Fruit fly (Drosophila melanogaster) whole organism, embryonic: ENCODE measurements around the gene kz.

ENCODE experiments used
- ATbp ChIP-seq: fragments of 200-800 bp; sonication (Bioruptor generic); optimal IDR thresholded peaks from 2 replicates; lab custom pipeline; 2017; ENCODE audit warnings: missing biosample characterization, mild to moderate bottlenecking, missing genetic modification characterization, missing genetic modification reagents
- Abd-B ChIP-seq: fragments of 200-800 bp; sonication (Bioruptor generic); optimal IDR thresholded peaks from 2 replicates; lab custom pipeline; 2018; ENCODE audit warnings: missing biosample characterization, mild to moderate bottlenecking, missing genetic modification characterization, moderate library complexity
- Bdp1 ChIP-seq: fragments of 200-800 bp; sonication (Bioruptor generic); optimal IDR thresholded peaks from 3 replicates; lab custom pipeline; 2016; ENCODE audit warnings: missing biosample characterization, missing genetic modification characterization
- CG10147 ChIP-seq: fragments of 200-800 bp; sonication (Bioruptor generic); optimal IDR thresholded peaks from 2 replicates; lab custom pipeline; 2019; ENCODE audit warnings: missing biosample characterization, mild to moderate bottlenecking, missing genetic modification characterization, moderate library complexity
- CG10654 ChIP-seq: fragments of 200-800 bp; sonication (Bioruptor generic); optimal IDR thresholded peaks from 2 replicates; lab custom pipeline; 2016; ENCODE audit warnings: missing biosample characterization, missing genetic modification characterization
- CG10979 ChIP-seq: fragments of 200-800 bp; sonication (Bioruptor generic); optimal IDR thresholded peaks from 2 replicates; lab custom pipeline; 2018; ENCODE audit warnings: missing biosample characterization, mild to moderate bottlenecking, missing genetic modification characterization, moderate library complexity
- CG11504 ChIP-seq: fragments of 200-800 bp; sonication (Bioruptor generic); optimal IDR thresholded peaks from 3 replicates; lab custom pipeline; 2019; ENCODE audit warnings: missing biosample characterization, mild to moderate bottlenecking, missing genetic modification characterization, moderate library complexity
- CG13123 ChIP-seq: fragments of 200-800 bp; sonication (Bioruptor generic); optimal IDR thresholded peaks from 2 replicates; lab custom pipeline; 2016; ENCODE audit warnings: missing biosample characterization, missing genetic modification characterization
- CG13296 ChIP-seq: fragments of 200-800 bp; sonication (Bioruptor generic); optimal IDR thresholded peaks from 3 replicates; lab custom pipeline; 2018; ENCODE audit warnings: missing biosample characterization, mild to moderate bottlenecking, missing genetic modification characterization
- CG15479 ChIP-seq: fragments of 200-800 bp; sonication (Bioruptor generic); optimal IDR thresholded peaks from 3 replicates; lab custom pipeline; 2019; ENCODE audit warnings: missing biosample characterization, mild to moderate bottlenecking, missing genetic modification characterization, moderate library complexity
- CG17328 ChIP-seq: fragments of 200-800 bp; sonication (Bioruptor generic); IDR thresholded peaks from 2 replicates; pipeline ENCODE4 v1.3.6; 2022; ENCODE audit warnings: missing biosample characterization, missing genetic modification characterization
- CG17802 ChIP-seq: fragments of 200-800 bp; sonication (Bioruptor generic); optimal IDR thresholded peaks from 2 replicates; lab custom pipeline; 2018; ENCODE audit warnings: missing biosample characterization, mild to moderate bottlenecking, missing genetic modification characterization, moderate library complexity
- CG18262 ChIP-seq: fragments of 200-800 bp; optimal IDR thresholded peaks from 3 replicates; lab custom pipeline; 2019; ENCODE audit warnings: missing biosample characterization, mild to moderate bottlenecking, missing genetic modification characterization, moderate library complexity
- CG2129 ChIP-seq: fragments of 200-800 bp; sonication (Bioruptor generic); IDR thresholded peaks from 2 replicates; pipeline ENCODE4 v1.3.6; 2022; ENCODE audit warnings: missing biosample characterization, missing genetic modification characterization; ENCODE audit not compliant: partially characterized antibody
- CG2712 ChIP-seq: fragments of 200-800 bp; optimal IDR thresholded peaks from 3 replicates; lab custom pipeline; 2019; ENCODE audit warnings: missing biosample characterization, mild to moderate bottlenecking, missing genetic modification characterization, moderate library complexity
- CG3163 ChIP-seq: fragments of 200-800 bp; sonication (Bioruptor generic); optimal IDR thresholded peaks from 3 replicates; lab custom pipeline; 2016; ENCODE audit warnings: missing biosample characterization, missing genetic modification characterization
- CG32767 ChIP-seq: fragments of 200-800 bp; sonication (Bioruptor generic); IDR thresholded peaks from 2 replicates; pipeline ENCODE4 v1.3.6; 2022; ENCODE audit warnings: missing biosample characterization, missing genetic modification characterization
- CG33213 ChIP-seq: fragments of 200-800 bp; sonication (Bioruptor generic); optimal IDR thresholded peaks from 3 replicates; lab custom pipeline; 2016; ENCODE audit warnings: missing biosample characterization, missing genetic modification characterization
- CG3838 ChIP-seq: fragments of 200-800 bp; sonication (Bioruptor generic); optimal IDR thresholded peaks from 3 replicates; lab custom pipeline; 2016; ENCODE audit warnings: missing biosample characterization, missing genetic modification characterization
- CG6683 ChIP-seq: fragments of 200-800 bp; sonication (Bioruptor generic); optimal IDR thresholded peaks from 2 replicates; lab custom pipeline; 2017; ENCODE audit warnings: missing biosample characterization, mild to moderate bottlenecking, missing genetic modification characterization, missing genetic modification reagents
- CG7271 ChIP-seq: fragments of 200-800 bp; sonication (Bioruptor generic); optimal IDR thresholded peaks from 2 replicates; lab custom pipeline; 2018; ENCODE audit warnings: missing biosample characterization, mild to moderate bottlenecking, missing genetic modification characterization, moderate library complexity
- CG7357 ChIP-seq: fragments of 200-800 bp; sonication (Bioruptor generic); IDR thresholded peaks from 3 replicates; pipeline ENCODE4 v1.3.6; 2022; ENCODE audit warnings: missing biosample characterization, missing genetic modification characterization
- CG8765 ChIP-seq: fragments of 200-800 bp; sonication (Bioruptor generic); IDR thresholded peaks from 2 replicates; pipeline ENCODE4 v1.3.6; 2022; ENCODE audit warnings: missing biosample characterization, missing genetic modification characterization
- CG8944 ChIP-seq: fragments of 200-800 bp; sonication (Bioruptor generic); optimal IDR thresholded peaks from 3 replicates; lab custom pipeline; 2016; ENCODE audit warnings: missing biosample characterization, missing genetic modification characterization
- Camta ChIP-seq: fragments of 200-800 bp; sonication (Bioruptor generic); optimal IDR thresholded peaks from 2 replicates; lab custom pipeline; 2016; ENCODE audit warnings: missing biosample characterization, missing genetic modification characterization
- Elba2 ChIP-seq: fragments of 200-800 bp; sonication (Bioruptor generic); optimal IDR thresholded peaks from 3 replicates; lab custom pipeline; 2016; ENCODE audit warnings: missing biosample characterization, missing genetic modification characterization
- Hmr ChIP-seq: fragments of 200-800 bp; sonication (Bioruptor generic); optimal IDR thresholded peaks from 3 replicates; lab custom pipeline; 2017; ENCODE audit warnings: mild to moderate bottlenecking, missing biosample characterization, missing genetic modification reagents, missing genetic modification characterization
- Hr51 ChIP-seq, 2 experiments: fragments of 200-800 bp; sonication (Bioruptor generic); optimal IDR thresholded peaks; 2 replicates in 1 of 2; 3 replicates in 1 of 2; lab custom pipeline; 2016 to 2018; ENCODE audit warnings: missing biosample characterization in 2 of 2, missing genetic modification characterization in 2 of 2, mild to moderate bottlenecking in 1 of 2, moderate library complexity in 1 of 2
- Med ChIP-seq: fragments of 200-800 bp; sonication (Bioruptor generic); peaks from one replicate; lab custom pipeline; 2016; ENCODE audit warnings: missing biosample characterization, missing genetic modification characterization, mild to moderate bottlenecking, inconsistent platforms, moderate library complexity
- NFAT ChIP-seq: fragments of 200-800 bp; sonication (Bioruptor generic); IDR thresholded peaks from 2 replicates; pipeline ENCODE4 v1.3.6; 2022; ENCODE audit warnings: missing biosample characterization, missing genetic modification characterization
- Oli ChIP-seq: fragments of 200-800 bp; sonication (Bioruptor generic); optimal IDR thresholded peaks from 2 replicates; lab custom pipeline; 2018; ENCODE audit warnings: missing biosample characterization, mild to moderate bottlenecking, missing genetic modification characterization, moderate library complexity
- PHDP ChIP-seq: fragments of 200-800 bp; sonication (Bioruptor generic); optimal IDR thresholded peaks from 3 replicates; lab custom pipeline; 2018; ENCODE audit warnings: missing biosample characterization, mild to moderate bottlenecking, missing genetic modification characterization, moderate library complexity
- Spps ChIP-seq: fragments of 200-800 bp; sonication (Bioruptor generic); optimal IDR thresholded peaks from 2 replicates; lab custom pipeline; 2018; ENCODE audit warnings: missing biosample characterization, mild to moderate bottlenecking, missing genetic modification characterization
- TFAM ChIP-seq: fragments of 200-800 bp; sonication (Bioruptor generic); optimal IDR thresholded peaks from 2 replicates; lab custom pipeline; 2017; ENCODE audit warnings: missing biosample characterization, missing genetic modification characterization, inconsistent platforms
- ab ChIP-seq: fragments of 200-800 bp; sonication (Bioruptor generic); optimal IDR thresholded peaks from 2 replicates; lab custom pipeline; 2016; ENCODE audit warnings: missing biosample characterization, missing genetic modification characterization
- al ChIP-seq: fragments of 200-800 bp; sonication (Bioruptor generic); IDR thresholded peaks from 2 replicates; pipeline ENCODE4 v1.3.6; 2022; ENCODE audit warnings: missing biosample characterization, missing genetic modification characterization
- br ChIP-seq: fragments of >200 bp; optimal IDR thresholded peaks from 2 replicates; lab custom pipeline; 2017
- caup ChIP-seq: fragments of 200-800 bp; sonication (Bioruptor generic); optimal IDR thresholded peaks from 3 replicates; lab custom pipeline; 2017; ENCODE audit warnings: missing biosample characterization, mild to moderate bottlenecking, missing genetic modification characterization, moderate library complexity; ENCODE audit not compliant: severe bottlenecking
- chif ChIP-seq, 2 experiments: fragments of 200-800 bp; sonication (Bioruptor generic); optimal IDR thresholded peaks; 3 replicates each; lab custom pipeline; 2016; ENCODE audit warnings: missing biosample characterization in 2 of 2, missing genetic modification characterization in 2 of 2
- ewg ChIP-seq: fragments of 200-800 bp; sonication (Bioruptor generic); optimal IDR thresholded peaks from 3 replicates; lab custom pipeline; 2017; ENCODE audit warnings: mild to moderate bottlenecking, missing biosample characterization, missing genetic modification reagents, missing genetic modification characterization
- grau ChIP-seq: fragments of 200-800 bp; optimal IDR thresholded peaks from 3 replicates; lab custom pipeline; 2019; ENCODE audit warnings: missing biosample characterization, mild to moderate bottlenecking, missing genetic modification characterization, moderate library complexity
- kni ChIP-seq: fragments of 200-800 bp; sonication (Bioruptor generic); optimal IDR thresholded peaks from 3 replicates; lab custom pipeline; 2017; ENCODE audit warnings: mild to moderate bottlenecking, missing biosample characterization, missing genetic modification reagents, missing genetic modification characterization
- mirr ChIP-seq: fragments of 200-800 bp; sonication (Bioruptor generic); optimal IDR thresholded peaks from 3 replicates; lab custom pipeline; 2018; ENCODE audit warnings: missing biosample characterization, mild to moderate bottlenecking, missing genetic modification characterization
- nmo ChIP-seq: fragments of 200-800 bp; sonication (Bioruptor generic); optimal IDR thresholded peaks from 2 replicates; lab custom pipeline; 2018; ENCODE audit warnings: missing biosample characterization, mild to moderate bottlenecking, missing genetic modification characterization, moderate library complexity
- ro ChIP-seq: fragments of 200-800 bp; sonication (Bioruptor generic); IDR thresholded peaks from 2 replicates; pipeline ENCODE4 v1.3.6; 2022; ENCODE audit warnings: missing biosample characterization, missing genetic modification characterization
- sens-2 ChIP-seq: fragments of 200-800 bp; sonication (Bioruptor generic); IDR thresholded peaks from 2 replicates; pipeline ENCODE4 v1.3.6; 2022; ENCODE audit warnings: missing biosample characterization, missing genetic modification characterization
- sima ChIP-seq: fragments of 200-800 bp; sonication (Bioruptor generic); optimal IDR thresholded peaks from 2 replicates; lab custom pipeline; 2016; ENCODE audit warnings: missing biosample characterization, missing genetic modification characterization
- ssp ChIP-seq: fragments of 200-800 bp; sonication (Bioruptor generic); IDR thresholded peaks from 2 replicates; pipeline ENCODE4 v1.3.6; 2022; ENCODE audit warnings: missing biosample characterization, missing genetic modification characterization
- tll ChIP-seq, 2 experiments: fragments of 200-800 bp in 1 of 2; fragments of >200 bp in 1 of 2; sonication (Bioruptor generic) in 1 of 2; optimal IDR thresholded peaks; 2 replicates each; lab custom pipeline; 2017 to 2019; ENCODE audit warnings: missing biosample characterization in 2 of 2, missing genetic modification characterization in 2 of 2, mild to moderate bottlenecking in 1 of 2, moderate library complexity in 1 of 2
- wek ChIP-seq: fragments of 200-800 bp; sonication (Bioruptor generic); optimal IDR thresholded peaks from 3 replicates; lab custom pipeline; 2018; ENCODE audit warnings: missing biosample characterization, mild to moderate bottlenecking, missing genetic modification characterization, moderate library complexity
- zen ChIP-seq: fragments of 200-800 bp; sonication (Bioruptor generic); optimal IDR thresholded peaks from 3 replicates; lab custom pipeline; 2018; ENCODE audit warnings: missing biosample characterization, mild to moderate bottlenecking, missing genetic modification characterization, moderate library complexity

The kz gene

DNA sequence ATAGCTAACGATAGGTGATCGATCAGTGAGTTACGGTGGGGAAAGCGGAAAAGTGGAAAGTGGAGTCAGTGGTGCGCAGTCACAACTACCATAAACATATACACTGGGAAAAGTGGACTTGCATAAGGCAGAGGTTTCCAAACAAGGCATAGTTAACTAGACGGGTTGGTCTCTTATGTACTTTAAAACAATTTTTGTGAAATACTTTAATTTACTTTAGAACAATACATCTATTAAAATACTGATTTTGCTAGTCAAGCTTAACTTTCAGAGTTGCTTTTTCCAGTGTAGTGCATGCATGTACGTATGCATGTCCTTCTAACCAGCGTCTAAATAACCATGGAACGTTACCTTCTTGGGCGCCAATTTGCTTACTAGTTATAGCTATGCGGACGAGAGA lies 21.9 kb downstream of the kz start (continued):
- TF ChIP-seq wek (no peak), ewg (peak; percentile 8), ssp (GFP tag; lab: Robert Waterston, UW) (0 out of 2 replicates have a peak, but pooled peaks have one; percentile 14), Hmr (GFP tag; lab: Kevin White, UChicago) (no peak), grau (tag; lab: Kevin White, UChicago) (peak; percentile 2), al (no peak), Med (GFP tag; lab: Kevin White, UChicago) (peak; percentile 58), CG13123 (GFP tag; lab: Kevin White, UChicago) (no peak), CG13296 (GFP tag; lab: Kevin White, UChicago) (no peak), CG8944 (GFP tag; lab: Kevin White, UChicago) (no peak), tll (GFP tag; optimal IDR thresholded peaks at IDR 0.05; lab: Kevin White, UChicago) (no peak), CG2129 (GFP tag; lab: Robert Waterston, UW) (no peak), chif (GFP tag; optimal IDR thresholded peaks at IDR 0.05; lab: Kevin White, UChicago) (no peak), CG10147 (GFP tag; lab: Kevin White, UChicago) (no peak), CG11504 (peak; percentile 21), CG8765 (GFP tag; lab: Robert Waterston, UW) (no peak), CG2712 (tag; lab: Kevin White, UChicago) (peak; percentile 7), ro (GFP tag; lab: Robert Waterston, UW) (no peak), CG3838 (GFP tag; lab: Kevin White, UChicago) (no peak), sima (no peak), kni (GFP tag; lab: Kevin White, UChicago) (no peak), TFAM (GFP tag; lab: Kevin White, UChicago) (no peak), CG15479 (no peak), caup (no peak), Oli (tag; lab: Kevin White, UChicago) (peak; percentile 20), Abd-B (GFP tag; lab: Kevin White, UChicago) (no peak), CG17802 (no peak), CG17328 (GFP tag; lab: Robert Waterston, UW) (0 out of 2 replicates have a peak, but pooled peaks have one; percentile 21), NFAT (no peak), ATbp (peak; percentile 2), zen (tag; lab: Kevin White, UChicago) (no peak), PHDP (tag; lab: Kevin White, UChicago) (peak; percentile 6), Elba2 (GFP tag; lab: Kevin White, UChicago) (no peak), CG33213 (no peak), CG7271 (tag; lab: Kevin White, UChicago) (no peak), CG3163 (no peak), Camta (GFP tag; lab: Kevin White, UChicago) (no peak), Spps (no peak), mirr (GFP tag; lab: Kevin White, UChicago) (no peak), CG10979 (tag; lab: Kevin White, UChicago) (peak; percentile 41), CG7357 (no peak), CG10654 (GFP tag; lab: Kevin White, UChicago) (no peak), CG32767 (GFP tag; lab: Robert Waterston, UW) (no peak), CG18262 (tag; lab: Kevin White, UChicago) (peak; percentile 10), sens-2 (GFP tag; lab: Robert Waterston, UW) (no peak), ab (no peak), Hr51 (GFP tag; optimal IDR thresholded peaks at IDR 0.05; lab: Kevin White, UChicago) (no peak), br (lab: Kevin White, UChicago) (no peak), Bdp1 (GFP tag; lab: Kevin White, UChicago) (no peak), CG6683 (GFP tag; lab: Kevin White, UChicago) (no peak), nmo (GFP tag; lab: Kevin White, UChicago) (peak; percentile 17)
